Worm (Caenorhabditis elegans) whole organism, L1 larva: ENCODE data around the gene F41G3.5.

ENCODE experiments used
- C04F5.9 ChIP-seq: sonication (generic microtip); optimal IDR thresholded peaks from 2 replicates; lab custom pipeline; 2016; ENCODE audit warnings: missing genetic modification characterization, missing compliant biosample characterization
- C34B4.2 ChIP-seq: sonication (generic microtip); optimal IDR thresholded peaks from 2 replicates; lab custom pipeline; 2017; ENCODE audit warnings: mild to moderate bottlenecking, missing genetic modification characterization, missing compliant biosample characterization
- Y116A8C.19 ChIP-seq: sonication (generic microtip); optimal IDR thresholded peaks from 2 replicates; lab custom pipeline; 2016; ENCODE audit warnings: missing compliant biosample characterization, missing genetic modification characterization, borderline replicate concordance
- aha-1 ChIP-seq: fragments of 150-350 bp; optimal IDR thresholded peaks from 2 replicates; lab custom pipeline; 2014; ENCODE audit warnings: missing biosample characterization, missing genetic modification characterization
- alr-1 ChIP-seq: fragments of 200-800 bp; sonication (Bioruptor generic); optimal IDR thresholded peaks from 2 replicates; lab custom pipeline; 2018; ENCODE audit warnings: borderline replicate concordance, mild to moderate bottlenecking, missing genetic modification characterization, missing compliant biosample characterization
- aly-2 ChIP-seq: fragments of 150-350 bp; optimal IDR thresholded peaks from 2 replicates; lab custom pipeline; 2014; ENCODE audit warnings: missing biosample characterization, missing genetic modification characterization
- ama-1 ChIP-seq: fragments of 150-350 bp; optimal IDR thresholded peaks from 2 replicates; lab custom pipeline; 2014
- ceh-82 ChIP-seq, 3 experiments: fragments of 150-350 bp in 1 of 3; sonication (generic microtip) in 2 of 3; optimal IDR thresholded peaks; 2 replicates each; lab custom pipeline; 2014 to 2017; ENCODE audit warnings: missing biosample characterization in 3 of 3, missing genetic modification characterization in 3 of 3
- ceh-90 ChIP-seq: sonication (generic microtip); optimal IDR thresholded peaks from 2 replicates; lab custom pipeline; 2016; ENCODE audit warnings: missing genetic modification characterization, missing compliant biosample characterization
- dpl-1 ChIP-seq, 3 experiments: fragments of 150-350 bp in 2 of 3; sonication (generic microtip) in 1 of 3; optimal IDR thresholded peaks; 2 replicates each; lab custom pipeline; 2014 to 2017; ENCODE audit warnings: missing biosample characterization in 3 of 3, missing genetic modification characterization in 3 of 3, missing genetic modification reagents in 3 of 3
- efl-1 ChIP-seq, 4 experiments: fragments of 150-350 bp; optimal IDR thresholded peaks in 3 of 4; peaks in 1 of 4; 1 replicate in 1 of 4; 2 replicates in 3 of 4; lab custom pipeline; 2014; ENCODE audit warnings: missing biosample characterization in 2 of 4, missing genetic modification characterization in 2 of 4, missing genetic modification reagents in 2 of 4
- egl-13 ChIP-seq: sonication (generic microtip); optimal IDR thresholded peaks from 2 replicates; lab custom pipeline; 2016; ENCODE audit warnings: missing genotype, missing genetic modification reagents, missing genetic modification characterization, missing compliant biosample characterization
- egl-27 ChIP-seq, 2 experiments: fragments of 150-350 bp in 1 of 2; sonication (generic microtip); optimal IDR thresholded peaks; 3 replicates each; lab custom pipeline; 2017 to 2018; ENCODE audit warnings: missing biosample characterization in 2 of 2, missing genetic modification characterization in 2 of 2, missing genetic modification reagents in 2 of 2
- elt-2 ChIP-seq: sonication (generic microtip); optimal IDR thresholded peaks from 2 replicates; lab custom pipeline; 2016; ENCODE audit warnings: missing genetic modification characterization, mild to moderate bottlenecking, inconsistent platforms, missing compliant biosample characterization, missing genetic modification reagents
- elt-3 ChIP-seq, 6 experiments: fragments of 150-350 bp in 1 of 6; sonication (generic microtip); optimal IDR thresholded peaks; 2 replicates each; lab custom pipeline; 2017 to 2018; ENCODE audit warnings: missing biosample characterization in 6 of 6, missing genetic modification characterization in 6 of 6, inconsistent platforms in 1 of 6
- ets-5 ChIP-seq: fragments of 200-800 bp; sonication (Bioruptor generic); IDR thresholded peaks from 2 replicates; pipeline ENCODE4 v1.3.6; 2022; ENCODE audit warnings: missing genetic modification characterization, missing compliant biosample characterization
- fkh-8 ChIP-seq: sonication (generic microtip); optimal IDR thresholded peaks from 2 replicates; lab custom pipeline; 2016; ENCODE audit warnings: mild to moderate bottlenecking, missing genetic modification characterization, missing compliant biosample characterization
- hlh-4 ChIP-seq: sonication (generic microtip); optimal IDR thresholded peaks from 2 replicates; lab custom pipeline; 2016; ENCODE audit warnings: mild to moderate bottlenecking, missing genetic modification characterization, missing compliant biosample characterization
- hpl-2 ChIP-seq: fragments of 150-350 bp; optimal IDR thresholded peaks from 2 replicates; lab custom pipeline; 2014; ENCODE audit warnings: missing biosample characterization, missing genetic modification reagents, missing genetic modification characterization
- irx-1 ChIP-seq: sonication (generic microtip); optimal IDR thresholded peaks from 2 replicates; lab custom pipeline; 2016; ENCODE audit warnings: missing genetic modification characterization, missing compliant biosample characterization
- isw-1 ChIP-seq: fragments of 200-800 bp; sonication (Bioruptor generic); IDR thresholded peaks from 2 replicates; pipeline ENCODE4 v1.3.6; 2022; ENCODE audit warnings: missing genetic modification characterization, missing compliant biosample characterization
- lin-13 ChIP-seq: fragments of 150-350 bp; optimal IDR thresholded peaks from 2 replicates; lab custom pipeline; 2014; ENCODE audit warnings: missing biosample characterization, missing genetic modification reagents, missing genetic modification characterization
- lin-14 ChIP-seq: fragments of 200-800 bp; sonication (Bioruptor generic); optimal IDR thresholded peaks from 2 replicates; lab custom pipeline; 2018; ENCODE audit warnings: mild to moderate bottlenecking, missing genetic modification characterization, moderate library complexity, missing compliant biosample characterization
- lin-15B ChIP-seq: fragments of 150-350 bp; sonication (generic microtip); optimal IDR thresholded peaks from 3 replicates; lab custom pipeline; 2014; ENCODE audit warnings: missing biosample characterization, missing genetic modification characterization
- lin-35 ChIP-seq, 2 experiments: fragments of 150-350 bp; optimal IDR thresholded peaks; 2 replicates each; lab custom pipeline; 2014; ENCODE audit warnings: missing biosample characterization in 2 of 2, missing genetic modification characterization in 2 of 2, missing genetic modification reagents in 2 of 2
- lin-39 ChIP-seq: fragments of 150-350 bp; optimal IDR thresholded peaks from 2 replicates; lab custom pipeline; 2014; ENCODE audit warnings: missing biosample characterization, missing genetic modification reagents, missing genetic modification characterization
- mab-9 ChIP-seq: fragments of 200-800 bp; sonication (Bioruptor generic); IDR thresholded peaks from 2 replicates; pipeline ENCODE4 v1.3.6; 2022; ENCODE audit warnings: missing genetic modification reagents, missing genetic modification characterization, missing compliant biosample characterization
- mdl-1 ChIP-seq, 2 experiments: fragments of 150-350 bp; optimal IDR thresholded peaks; 2 replicates each; lab custom pipeline; 2014 to 2017; ENCODE audit warnings: missing biosample characterization in 2 of 2, missing genetic modification characterization in 2 of 2, inconsistent platforms in 1 of 2
- mef-2 ChIP-seq: fragments of 150-350 bp; optimal IDR thresholded peaks from 2 replicates; lab custom pipeline; 2014; ENCODE audit warnings: missing biosample characterization, missing genetic modification characterization
- nhr-19 ChIP-seq: fragments of 200-800 bp; sonication (Bioruptor generic); conservative IDR thresholded peaks from 2 replicates; pipeline ENCODE4 v1.3.6; 2022; ENCODE audit warnings: missing genetic modification characterization, missing compliant biosample characterization
- nhr-20 ChIP-seq: sonication (generic microtip); optimal IDR thresholded peaks from 2 replicates; lab custom pipeline; 2016; ENCODE audit warnings: mild to moderate bottlenecking, missing genetic modification characterization, missing compliant biosample characterization
- nhr-237 ChIP-seq: fragments of 150-350 bp; optimal IDR thresholded peaks from 2 replicates; lab custom pipeline; 2014; ENCODE audit warnings: missing biosample characterization, missing genetic modification characterization
- nhr-47 ChIP-seq: sonication (generic microtip); optimal IDR thresholded peaks from 2 replicates; lab custom pipeline; 2016; ENCODE audit warnings: mild to moderate bottlenecking, missing genetic modification characterization, moderate library complexity, missing compliant biosample characterization
- nhr-84 ChIP-seq: sonication (generic microtip); optimal IDR thresholded peaks from 2 replicates; lab custom pipeline; 2017; ENCODE audit warnings: missing biosample characterization, missing genetic modification characterization
- nhr-85 ChIP-seq: sonication (generic microtip); peaks from one replicate; lab custom pipeline; 2016; ENCODE audit warnings: missing genetic modification characterization, inconsistent platforms, missing compliant biosample characterization
- nhr-90 ChIP-seq: sonication (generic microtip); optimal IDR thresholded peaks from 2 replicates; lab custom pipeline; 2016; ENCODE audit warnings: mild to moderate bottlenecking, missing genetic modification characterization, missing compliant biosample characterization; ENCODE audit not compliant: poor library complexity
- pag-3 ChIP-seq: sonication (generic microtip); optimal IDR thresholded peaks from 2 replicates; lab custom pipeline; 2017; ENCODE audit warnings: missing genetic modification characterization, mild to moderate bottlenecking, missing compliant biosample characterization, antibody characterized with exemption, borderline replicate concordance; ENCODE audit not compliant: insufficient read depth
- pax-3 ChIP-seq: fragments of 200-800 bp; sonication (Bioruptor generic); optimal IDR thresholded peaks from 2 replicates; lab custom pipeline; 2018; ENCODE audit warnings: mild to moderate bottlenecking, missing genetic modification characterization, moderate library complexity, missing compliant biosample characterization
- pqm-1 ChIP-seq: sonication (generic microtip); optimal IDR thresholded peaks from 3 replicates; lab custom pipeline; 2017; ENCODE audit warnings: missing biosample characterization, missing genetic modification characterization
- sox-4 ChIP-seq: sonication (generic microtip); optimal IDR thresholded peaks from 2 replicates; lab custom pipeline; 2016; ENCODE audit warnings: missing genetic modification characterization, missing compliant biosample characterization
- sptf-1 ChIP-seq: fragments of 150-350 bp; optimal IDR thresholded peaks from 2 replicates; lab custom pipeline; 2014; ENCODE audit warnings: missing biosample characterization, missing genetic modification characterization
- tbx-2 ChIP-seq: sonication (generic microtip); optimal IDR thresholded peaks from 2 replicates; lab custom pipeline; 2016; ENCODE audit warnings: missing genetic modification characterization, missing compliant biosample characterization
- tlp-1 ChIP-seq: fragments of 150-350 bp; optimal IDR thresholded peaks from 2 replicates; lab custom pipeline; 2014; ENCODE audit warnings: missing biosample characterization, missing genetic modification characterization
- unc-130 ChIP-seq: fragments of 150-350 bp; optimal IDR thresholded peaks from 2 replicates; lab custom pipeline; 2017; ENCODE audit warnings: missing biosample characterization, missing genetic modification characterization, inconsistent platforms
- unc-86 ChIP-seq: sonication (generic microtip); optimal IDR thresholded peaks from 2 replicates; lab custom pipeline; 2016; ENCODE audit warnings: missing genetic modification characterization, missing compliant biosample characterization
- zag-1 ChIP-seq: fragments of 150-350 bp; optimal IDR thresholded peaks from 2 replicates; lab custom pipeline; 2014; ENCODE audit warnings: missing biosample characterization, missing genetic modification characterization
- zip-4 ChIP-seq: fragments of 200-800 bp; sonication (Bioruptor generic); optimal IDR thresholded peaks from 2 replicates; lab custom pipeline; 2018; ENCODE audit warnings: mild to moderate bottlenecking, missing genetic modification characterization, moderate library complexity, missing compliant biosample characterization
- ztf-4 ChIP-seq: fragments of 150-350 bp; optimal IDR thresholded peaks from 2 replicates; lab custom pipeline; 2014; ENCODE audit warnings: missing biosample characterization, missing genetic modification characterization

The F41G3.5 gene

ce11 chrII:6781231-6781630, 34.7 kb downstream of the F41G3.5 start:
- TF ChIP-seq pqm-1 (tag; lab: Kevin White, UChicago) (peak; percentile 64), ceh-82 (tag; optimal IDR thresholded peaks at IDR 0.05; lab: Kevin White, UChicago) (no peak), elt-2 (peak; percentile 81), mab-9 (GFP tag; lab: Robert Waterston, UW) (no peak)

ce11 chrII:6781983-6782382, 35.5 kb downstream of the F41G3.5 start:
- TF ChIP-seq pax-3 (tag; lab: Kevin White, UChicago), result no peak
- TF ChIP-seq elt-3 (tag; optimal IDR thresholded peaks at IDR 0.05; lab: Kevin White, UChicago), result no peak
- no peak for TF ChIP-seq aly-2 (tag; lab: Kevin White, UChicago)
- TF ChIP-seq mef-2 (tag; lab: Kevin White, UChicago), result no peak
- TF ChIP-seq nhr-47 (tag; lab: Kevin White, UChicago), result no peak
- no peak for TF ChIP-seq ceh-90 (tag; lab: Kevin White, UChicago)
- TF ChIP-seq lin-14, result no peak
- TF ChIP-seq unc-86 (tag; lab: Kevin White, UChicago), result no peak
- TF ChIP-seq zip-4 (GFP tag; lab: Kevin White, UChicago), result no peak
- no peak for TF ChIP-seq sox-4 (tag; lab: Kevin White, UChicago)
- TF ChIP-seq C04F5.9, result no peak
- TF ChIP-seq nhr-237, result no peak
- no peak for TF ChIP-seq pag-3
- no peak for TF ChIP-seq aha-1 (tag; lab: Kevin White, UChicago)
- TF ChIP-seq ztf-4, result no peak
- TF ChIP-seq, all 84 proteins: peak for 0

- TF ChIP-seq irx-1 (peak; percentile 16), nhr-90 (tag; lab: Kevin White, UChicago) (no peak), hpl-2 (GFP tag; lab: Kevin White, UChicago) (no peak), pag-3 (no peak), fkh-8 (peak; percentile 84), zag-1 (tag; lab: Kevin White, UChicago) (no peak), ceh-90 (tag; lab: Kevin White, UChicago) (no peak), hlh-4 (no peak), ama-1 (lab: Kevin White, UChicago) (no peak), mef-2 (tag; lab: Kevin White, UChicago) (no peak), ets-5 (GFP tag; lab: Robert Waterston, UW) (no peak), nhr-20 (tag; lab: Kevin White, UChicago) (peak; percentile 43), mdl-1 (tag; optimal IDR thresholded peaks at IDR 0.05; lab: Kevin White, UChicago) (peak in 1 of 2 experiments; percentile 17), elt-2 (no peak), efl-1 (optimal IDR thresholded peaks at IDR 0.05; lab: Kevin White, UChicago) (peak; percentile 31 to 43), efl-1 (GFP tag; optimal IDR thresholded peaks at IDR 0.05 in 1 of 2; lab: Kevin White, UChicago) (peak; percentile 42 to 90), sptf-1 (tag; lab: Kevin White, UChicago) (no peak), unc-130 (peak; percentile 81), nhr-85 (peak; percentile 20), nhr-19 (GFP tag; lab: Robert Waterston, UW) (no peak; the same call in 1 of the 2 replicates), egl-13 (tag; lab: Kevin White, UChicago) (peak; percentile 56), tlp-1 (no peak), unc-86 (tag; lab: Kevin White, UChicago) (peak; percentile 32), elt-3 (tag; optimal IDR thresholded peaks at IDR 0.05; lab: Kevin White, UChicago) (peak in 1 of 6 experiments; percentile 8), lin-35 (GFP tag; optimal IDR thresholded peaks at IDR 0.05; lab: Kevin White, UChicago) (peak; percentile 32 to 60), lin-15B (peak; percentile 48), nhr-84 (no peak), egl-27 (tag; optimal IDR thresholded peaks at IDR 0.05; lab: Kevin White, UChicago) (no peak), isw-1 (GFP tag; lab: Robert Waterston, UW) (peak; percentile 52), alr-1 (tag; lab: Kevin White, UChicago) (no peak), C34B4.2 (tag; lab: Kevin White, UChicago) (no peak), C04F5.9 (no peak), lin-13 (GFP tag; lab: Kevin White, UChicago) (no peak), Y116A8C.19 (no peak), dpl-1 (GFP tag; optimal IDR thresholded peaks at IDR 0.05; lab: Kevin White, UChicago) (peak; percentile 1 to 44 (median 30)), lin-39 (peak; percentile 15), tbx-2 (peak; percentile 15), ceh-82 (tag; optimal IDR thresholded peaks at IDR 0.05; lab: Kevin White, UChicago) (peak in 1 of 3 experiments; percentile 61)
These were observed 36.2 kb downstream of the F41G3.5 start for ce11 chrII:6782738-6783163.
